Worm (Caenorhabditis elegans): ENCODE measurements around the gene tag-51.
A peak's percentile ranks its signal among the peaks of the same experiment; 100 is the strongest.

Gene tag-51

ce11 chrIII:843999-844398, 10.0 kb upstream of the tag-51 start (continued):
- TF ChIP-seq ceh-82 (tag; optimal IDR thresholded peaks at IDR 0.05) = no peak
- TF ChIP-seq ZK546.5 (tag; optimal IDR thresholded peaks at IDR 0.05) = no peak
- TF ChIP-seq pha-4 (tag; optimal IDR thresholded peaks at IDR 0.05) = peak; percentile 62
- TF ChIP-seq tbx-2 (tag; optimal IDR thresholded peaks at IDR 0.05) = no peak
- TF ChIP-seq R02D3.7 (tag; optimal IDR thresholded peaks at IDR 0.05) = no peak
- TF ChIP-seq fkh-2 (tag; optimal IDR thresholded peaks at IDR 0.05) = no peak
- TF ChIP-seq ztf-4 (tag; optimal IDR thresholded peaks at IDR 0.05) = no peak
- TF ChIP-seq ceh-9 (tag; optimal IDR thresholded peaks at IDR 0.05) = no peak
- peak; percentile 27 for TF ChIP-seq lin-15B (tag; optimal IDR thresholded peaks at IDR 0.05)
- TF ChIP-seq nhr-67 (tag; optimal IDR thresholded peaks at IDR 0.05) = no peak
- peak; percentile 24 for TF ChIP-seq snpc-4 (tag; optimal IDR thresholded peaks at IDR 0.05)
- TF ChIP-seq unc-62 (GFP tag; optimal IDR thresholded peaks at IDR 0.05) = no peak
- TF ChIP-seq mml-1 (tag; optimal IDR thresholded peaks at IDR 0.05) = peak; percentile 88
- no peak for TF ChIP-seq jun-1 (tag; optimal IDR thresholded peaks at IDR 0.05)
- no peak for TF ChIP-seq elt-3 (tag; optimal IDR thresholded peaks at IDR 0.05)

- TF ChIP-seq pha-4 (tag; optimal IDR thresholded peaks at IDR 0.05) (peak; percentile 51), nhr-76 (tag; optimal IDR thresholded peaks at IDR 0.05) (no peak)
Measured at ce11 chrIII:844577-844976, 9.4 kb upstream of the tag-51 start.

DNA sequence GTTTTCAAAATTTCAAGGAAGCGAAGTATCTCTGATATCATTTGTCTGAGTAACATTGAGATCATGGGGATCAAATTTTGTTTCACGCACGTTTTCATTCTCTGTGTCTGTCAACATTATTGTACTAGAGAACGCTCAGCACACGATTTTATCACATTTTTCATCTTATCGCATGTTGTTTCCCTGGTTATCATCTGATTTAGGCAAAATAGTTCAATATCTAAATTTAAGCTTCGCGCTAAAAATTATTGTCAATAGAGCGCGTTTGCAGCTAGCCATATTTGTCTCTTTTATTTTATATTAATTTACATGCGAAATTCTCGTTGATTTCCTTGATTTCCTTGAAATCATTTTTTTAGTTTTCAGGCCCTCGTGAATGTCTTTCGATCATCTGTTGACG, 8.5 kb upstream of the tag-51 start, which contains the start of gene K02F3.2:
K02F3.2 (plus strand) TSS at position 357 of the 400 bp plus-strand sequence.
- TF ChIP-seq nhr-43 (tag; optimal IDR thresholded peaks at IDR 0.05; ENCODE audit: poor library complexity, severe bottlenecking) = peak; percentile 80
- no peak for TF ChIP-seq unc-39 (tag; optimal IDR thresholded peaks at IDR 0.05)
- no peak for TF ChIP-seq unc-62 (GFP tag; optimal IDR thresholded peaks at IDR 0.05)
- no peak for TF ChIP-seq nhr-237 (tag; optimal IDR thresholded peaks at IDR 0.05)
- TF ChIP-seq pha-4 (tag; optimal IDR thresholded peaks at IDR 0.05) = peak; percentile 86
- TF ChIP-seq daf-12 (tag; optimal IDR thresholded peaks at IDR 0.05) = no peak
- peak; percentile 65 for TF ChIP-seq nhr-23 (tag; optimal IDR thresholded peaks at IDR 0.05)
- TF ChIP-seq nhr-12 (tag; optimal IDR thresholded peaks at IDR 0.05) = no peak
- no peak for TF ChIP-seq fos-1 (tag; optimal IDR thresholded peaks at IDR 0.05)
- no peak for TF ChIP-seq fkh-2 (tag; optimal IDR thresholded peaks at IDR 0.05)
- TF ChIP-seq jun-1 (tag; optimal IDR thresholded peaks at IDR 0.05) = peak; percentile 76
- no peak for TF ChIP-seq zag-1 (tag; optimal IDR thresholded peaks at IDR 0.05)
- TF ChIP-seq snpc-4 (tag; optimal IDR thresholded peaks at IDR 0.05) = no peak
- peak; percentile 30 for TF ChIP-seq nfya-1 (tag; optimal IDR thresholded peaks at IDR 0.05; ENCODE audit: insufficient read depth)
- no peak for TF ChIP-seq nhr-67 (tag; optimal IDR thresholded peaks at IDR 0.05)
- peak; percentile 28 for TF ChIP-seq lin-15B (tag; optimal IDR thresholded peaks at IDR 0.05)
- TF ChIP-seq aly-2 (tag; optimal IDR thresholded peaks at IDR 0.05) = no peak
- no peak for TF ChIP-seq R02D3.7 (tag; optimal IDR thresholded peaks at IDR 0.05)
- TF ChIP-seq ama-1 (optimal IDR thresholded peaks at IDR 0.05) = peak; percentile 45
- no peak for TF ChIP-seq elt-3 (tag; optimal IDR thresholded peaks at IDR 0.05)
- peak; percentile 4 for TF ChIP-seq nhr-25 (tag; optimal IDR thresholded peaks at IDR 0.05)
- peak; percentile 84 for TF ChIP-seq pqm-1 (tag; optimal IDR thresholded peaks at IDR 0.05)
- no peak for TF ChIP-seq ztf-11 (tag; optimal IDR thresholded peaks at IDR 0.05)
- TF ChIP-seq elt-2 (tag; optimal IDR thresholded peaks at IDR 0.05) = peak; percentile 71
- TF ChIP-seq fkh-10 (GFP tag; optimal IDR thresholded peaks at IDR 0.05) = no peak
- no peak for TF ChIP-seq ZK546.5 (tag; optimal IDR thresholded peaks at IDR 0.05)
- TF ChIP-seq hmg-11 (tag; optimal IDR thresholded peaks at IDR 0.05) = peak; percentile 12
- TF ChIP-seq tbx-2 (tag; optimal IDR thresholded peaks at IDR 0.05) = no peak
- TF ChIP-seq ceh-28 (tag; optimal IDR thresholded peaks at IDR 0.05) = peak; percentile 12
- TF ChIP-seq lin-39 (tag; optimal IDR thresholded peaks at IDR 0.05) = no peak
- TF ChIP-seq elt-1 (tag; optimal IDR thresholded peaks at IDR 0.05) = peak; percentile 53
- no peak for TF ChIP-seq nhr-77 (tag; optimal IDR thresholded peaks at IDR 0.05)
- TF ChIP-seq ztf-4 (tag; optimal IDR thresholded peaks at IDR 0.05) = no peak
- TF ChIP-seq nhr-28 (tag; optimal IDR thresholded peaks at IDR 0.05) = no peak

- TF ChIP-seq nfya-1 (tag; optimal IDR thresholded peaks at IDR 0.05; ENCODE audit: insufficient read depth) (no peak), tbx-2 (tag; optimal IDR thresholded peaks at IDR 0.05) (no peak), hmg-11 (tag; optimal IDR thresholded peaks at IDR 0.05) (no peak), nhr-11 (tag; optimal IDR thresholded peaks at IDR 0.05) (no peak), nhr-77 (tag; optimal IDR thresholded peaks at IDR 0.05) (no peak), lin-39 (tag; optimal IDR thresholded peaks at IDR 0.05) (no peak), nhr-67 (tag; optimal IDR thresholded peaks at IDR 0.05) (no peak), elt-3 (tag; optimal IDR thresholded peaks at IDR 0.05) (no peak), mdl-1 (tag; optimal IDR thresholded peaks at IDR 0.05) (no peak), fos-1 (tag; optimal IDR thresholded peaks at IDR 0.05) (no peak), ceh-16 (tag; optimal IDR thresholded peaks at IDR 0.05) (no peak), skn-1 (tag; optimal IDR thresholded peaks at IDR 0.05) (no peak)
Measured at ce11 chrIII:852296-852695, 1.7 kb upstream of the tag-51 start, which contains the start of gene moma-1. Gene moma-1, minus strand, starts transcription at chrIII:852396.
